In genomic region chr3L:3045256-3045743, dm6 we compare ENCODE assay signal across 5 fruit fly cellular contexts.
TF ChIP-seq lines count a peak whose summit lies in the region.

No protein-coding gene starts in this region.

- no peak for TF ChIP-seq CTCF in whole organism, embryonic (GFP tag; optimal IDR thresholded peaks at IDR 0.05; lab: Kevin White, UChicago)

TF ChIP-seq in whole organism, adult, 20 proteins besides CTCF, POLR2A, EP300 and RAD21 (continues in another document):
- TF ChIP-seq Crg-1 (GFP tag; optimal IDR thresholded peaks at IDR 0.05; lab: Kevin White, UChicago) (no peak), CG1620 (GFP tag; optimal IDR thresholded peaks at IDR 0.05; lab: Kevin White, UChicago) (no peak), CG14711 (tag; optimal IDR thresholded peaks at IDR 0.05; lab: Kevin White, UChicago) (peak; percentile 56), CG33017 (tag; optimal IDR thresholded peaks at IDR 0.05; lab: Kevin White, UChicago) (peak; percentile 70), tj (GFP tag; optimal IDR thresholded peaks at IDR 0.05; lab: Kevin White, UChicago) (no peak), Mnt (GFP tag; optimal IDR thresholded peaks at IDR 0.05; lab: Kevin White, UChicago) (no peak), ovo (GFP tag; optimal IDR thresholded peaks at IDR 0.05; lab: Kevin White, UChicago) (no peak), Hr96 (GFP tag; optimal IDR thresholded peaks at IDR 0.05; lab: Kevin White, UChicago) (no peak), cnc (optimal IDR thresholded peaks at IDR 0.05; lab: Kevin White, UChicago) (no peak), bab1 (GFP tag; optimal IDR thresholded peaks at IDR 0.05; lab: Kevin White, UChicago) (peak; percentile 51), CG11617 (GFP tag; optimal IDR thresholded peaks at IDR 0.05; lab: Kevin White, UChicago) (peak; percentile 9), pad (GFP tag; optimal IDR thresholded peaks at IDR 0.05; lab: Kevin White, UChicago) (no peak), CG7101 (tag; optimal IDR thresholded peaks at IDR 0.05; lab: Kevin White, UChicago) (peak; percentile 65), Clk (GFP tag; optimal IDR thresholded peaks at IDR 0.05; lab: Kevin White, UChicago) (no peak), toe (GFP tag; optimal IDR thresholded peaks at IDR 0.05; lab: Kevin White, UChicago) (no peak), CG12768 (GFP tag; optimal IDR thresholded peaks at IDR 0.05; lab: Kevin White, UChicago) (peak; percentile 29), kay (GFP tag; lab: Kevin White, UChicago; ENCODE audit: borderline replicate concordance) (no peak), CG7045 (GFP tag; optimal IDR thresholded peaks at IDR 0.05; lab: Kevin White, UChicago) (peak; percentile 28), CG5204 (GFP tag; optimal IDR thresholded peaks at IDR 0.05; lab: Kevin White, UChicago) (no peak)

TF ChIP-seq in whole organism, embryonic, 481 proteins besides CTCF, POLR2A, EP300 and RAD21 (continues in another document):
- TF ChIP-seq sqz (GFP tag; optimal IDR thresholded peaks at IDR 0.05; lab: Kevin White, UChicago), result no peak
- peak; percentile 34 for TF ChIP-seq Fer1 (GFP tag; optimal IDR thresholded peaks at IDR 0.05; lab: Kevin White, UChicago)
- TF ChIP-seq CG8944 (GFP tag; optimal IDR thresholded peaks at IDR 0.05; lab: Kevin White, UChicago), result no peak
- TF ChIP-seq CG4282 (GFP tag; optimal IDR thresholded peaks at IDR 0.05; lab: Kevin White, UChicago), result no peak
- no peak for TF ChIP-seq CG17568 (GFP tag; optimal IDR thresholded peaks at IDR 0.05; lab: Kevin White, UChicago)
- no peak for TF ChIP-seq bbx (GFP tag; IDR thresholded peaks at IDR 0.05; lab: Robert Waterston, UW; ENCODE audit: partially characterized antibody)
- TF ChIP-seq lab (GFP tag; optimal IDR thresholded peaks at IDR 0.05; lab: Kevin White, UChicago), result peak; percentile 41
- TF ChIP-seq odd (GFP tag; optimal IDR thresholded peaks at IDR 0.05; lab: Kevin White, UChicago), result peak; percentile 22
- no peak for TF ChIP-seq chif (GFP tag; optimal IDR thresholded peaks at IDR 0.05; lab: Kevin White, UChicago)
- TF ChIP-seq ATbp (GFP tag; optimal IDR thresholded peaks at IDR 0.05; lab: Kevin White, UChicago), result no peak
- no peak for TF ChIP-seq salm (tag; optimal IDR thresholded peaks at IDR 0.05; lab: Kevin White, UChicago)
- 0 out of 3 replicates have a peak, but pooled peaks have one; percentile 31 for TF ChIP-seq otp (GFP tag; IDR thresholded peaks at IDR 0.05; lab: Robert Waterston, UW)
- TF ChIP-seq CG10431 (GFP tag; optimal IDR thresholded peaks at IDR 0.05; lab: Kevin White, UChicago), result no peak
- TF ChIP-seq CG33213 (GFP tag; optimal IDR thresholded peaks at IDR 0.05; lab: Kevin White, UChicago), result no peak
- 0 out of 2 replicates have a peak, but pooled peaks have one; percentile 20 for TF ChIP-seq sisA (GFP tag; IDR thresholded peaks at IDR 0.05; lab: Robert Waterston, UW)
- TF ChIP-seq nom (GFP tag; optimal IDR thresholded peaks at IDR 0.05; lab: Kevin White, UChicago), result peak; percentile 81
- no peak for TF ChIP-seq B-H1 (GFP tag; IDR thresholded peaks at IDR 0.05; lab: Robert Waterston, UW)
- TF ChIP-seq GATAe (GFP tag; conservative IDR thresholded peaks at IDR 0.05; lab: Robert Waterston, UW), result no peak
- TF ChIP-seq jing (GFP tag; optimal IDR thresholded peaks at IDR 0.05; lab: Kevin White, UChicago), result no peak

TF ChIP-seq in whole organism, prepupa, 60 proteins besides CTCF, POLR2A, EP300 and RAD21 (continues in another document):
- peak; percentile 89 for TF ChIP-seq achi (GFP tag; optimal IDR thresholded peaks at IDR 0.05; lab: Kevin White, UChicago)
- peak; percentile 83 for TF ChIP-seq lz (GFP tag; optimal IDR thresholded peaks at IDR 0.05; lab: Kevin White, UChicago)
- no peak for TF ChIP-seq fkh (GFP tag; optimal IDR thresholded peaks at IDR 0.05; lab: Kevin White, UChicago)
- TF ChIP-seq CG10669 (GFP tag; optimal IDR thresholded peaks at IDR 0.05; lab: Kevin White, UChicago), result peak; percentile 90
- peak; percentile 93 for TF ChIP-seq CG8632 (GFP tag; optimal IDR thresholded peaks at IDR 0.05; lab: Kevin White, UChicago)
- TF ChIP-seq dac (GFP tag; optimal IDR thresholded peaks at IDR 0.05; lab: Kevin White, UChicago), result no peak
- peak; percentile 49; the same call in 1 of the 3 replicates for TF ChIP-seq eg (GFP tag; IDR thresholded peaks at IDR 0.05; lab: Robert Waterston, UW)
- TF ChIP-seq CG8319 (GFP tag; optimal IDR thresholded peaks at IDR 0.05; lab: Kevin White, UChicago), result peak; percentile 84
- peak; percentile 87 for TF ChIP-seq vri (GFP tag; optimal IDR thresholded peaks at IDR 0.05; lab: Kevin White, UChicago)
- TF ChIP-seq CG11762 (GFP tag; optimal IDR thresholded peaks at IDR 0.05; lab: Kevin White, UChicago; ENCODE audit: insufficient read depth), result peak; percentile 69
- peak; percentile 72 for TF ChIP-seq Blimp-1 (GFP tag; optimal IDR thresholded peaks at IDR 0.05; lab: Kevin White, UChicago)
- peak; percentile 89 for TF ChIP-seq CG10631 (GFP tag; optimal IDR thresholded peaks at IDR 0.05; lab: Kevin White, UChicago)
- TF ChIP-seq CG34406 (GFP tag; optimal IDR thresholded peaks at IDR 0.05; lab: Kevin White, UChicago), result peak; percentile 94
- TF ChIP-seq net (GFP tag; optimal IDR thresholded peaks at IDR 0.05; lab: Kevin White, UChicago), result peak; percentile 86
- TF ChIP-seq Ets21C (GFP tag; optimal IDR thresholded peaks at IDR 0.05; lab: Kevin White, UChicago), result peak; percentile 52
- no peak for TF ChIP-seq Hr38 (GFP tag; optimal IDR thresholded peaks at IDR 0.05; lab: Kevin White, UChicago)
- TF ChIP-seq CG11294 (GFP tag; IDR thresholded peaks at IDR 0.05; lab: Robert Waterston, UW), result no peak; the same call in 1 of the 2 replicates
- TF ChIP-seq Sox15 (GFP tag; optimal IDR thresholded peaks at IDR 0.05; lab: Kevin White, UChicago), result peak; percentile 87
- TF ChIP-seq OdsH (GFP tag; optimal IDR thresholded peaks at IDR 0.05; lab: Kevin White, UChicago), result peak; percentile 87

TF ChIP-seq in whole organism, pupa, 21 proteins besides CTCF, POLR2A, EP300 and RAD21 (continues in another document):
- TF ChIP-seq gl (tag; optimal IDR thresholded peaks at IDR 0.05; lab: Kevin White, UChicago), result peak; percentile 70
- TF ChIP-seq CG34367 (tag; optimal IDR thresholded peaks at IDR 0.05; lab: Kevin White, UChicago), result peak; percentile 87
- TF ChIP-seq CG32121 (GFP tag; IDR thresholded peaks at IDR 0.05; lab: Robert Waterston, UW), result peak; percentile 37; the same call in 1 of the 2 replicates
- TF ChIP-seq Snoo (tag; optimal IDR thresholded peaks at IDR 0.05; lab: Kevin White, UChicago), result peak; percentile 79
- TF ChIP-seq CG17806 (tag; optimal IDR thresholded peaks at IDR 0.05; lab: Kevin White, UChicago), result peak; percentile 87
- TF ChIP-seq CG12605 (GFP tag; IDR thresholded peaks at IDR 0.05; lab: Robert Waterston, UW), result no peak; the same call in 1 of the 2 replicates
- TF ChIP-seq CG4496 (GFP tag; IDR thresholded peaks at IDR 0.05; lab: Robert Waterston, UW), result peak; percentile 74; the same call in 1 of the 3 replicates
- TF ChIP-seq CG13204 (GFP tag; optimal IDR thresholded peaks at IDR 0.05; lab: Kevin White, UChicago), result peak; percentile 48
- TF ChIP-seq CG9948 (tag; optimal IDR thresholded peaks at IDR 0.05; lab: Kevin White, UChicago), result peak; percentile 90
- peak; percentile 61 for TF ChIP-seq Ets98B (GFP tag; IDR thresholded peaks at IDR 0.05; lab: Robert Waterston, UW)
- TF ChIP-seq Pif1B (GFP tag; optimal IDR thresholded peaks at IDR 0.05; lab: Kevin White, UChicago), result peak; percentile 88
- TF ChIP-seq CG15710 (tag; optimal IDR thresholded peaks at IDR 0.05; lab: Kevin White, UChicago), result peak; percentile 92
- TF ChIP-seq CG8301 (tag; optimal IDR thresholded peaks at IDR 0.05; lab: Kevin White, UChicago), result peak; percentile 76
- TF ChIP-seq CG14655 (GFP tag; optimal IDR thresholded peaks at IDR 0.05; lab: Kevin White, UChicago), result peak; percentile 83
- no peak for TF ChIP-seq rn (GFP tag; IDR thresholded peaks at IDR 0.05; lab: Robert Waterston, UW)
- no peak for TF ChIP-seq CG10348 (GFP tag; IDR thresholded peaks at IDR 0.05; lab: Robert Waterston, UW)
- TF ChIP-seq CG8159 (tag; optimal IDR thresholded peaks at IDR 0.05; lab: Kevin White, UChicago), result peak; percentile 94
- TF ChIP-seq EcR (GFP tag; optimal IDR thresholded peaks at IDR 0.05; lab: Kevin White, UChicago), result no peak
- peak; percentile 83 for TF ChIP-seq Pif1A (GFP tag; optimal IDR thresholded peaks at IDR 0.05; lab: Kevin White, UChicago)
- peak; percentile 32; the same call in 1 of the 3 replicates for TF ChIP-seq fd96Ca (GFP tag; IDR thresholded peaks at IDR 0.05; lab: Robert Waterston, UW)

TF ChIP-seq in whole organism, wandering third instar larva, 38 proteins besides CTCF, POLR2A, EP300 and RAD21 (continues in another document):
- TF ChIP-seq ey (GFP tag; optimal IDR thresholded peaks at IDR 0.05; lab: Kevin White, UChicago) (peak; percentile 86), lola (GFP tag; optimal IDR thresholded peaks at IDR 0.05; lab: Kevin White, UChicago) (no peak), Sp1 (GFP tag; optimal IDR thresholded peaks at IDR 0.05; lab: Kevin White, UChicago) (peak; percentile 84), Rel (GFP tag; optimal IDR thresholded peaks at IDR 0.05; lab: Kevin White, UChicago) (peak; percentile 76), Rel (tag; optimal IDR thresholded peaks at IDR 0.05; lab: Kevin White, UChicago) (no peak), foxo (GFP tag; optimal IDR thresholded peaks at IDR 0.05; lab: Kevin White, UChicago) (peak; percentile 74 to 86), Dfd (GFP tag; optimal IDR thresholded peaks at IDR 0.05; lab: Kevin White, UChicago) (no peak), N (GFP tag; optimal IDR thresholded peaks at IDR 0.05; lab: Kevin White, UChicago) (no peak), rgr (GFP tag; optimal IDR thresholded peaks at IDR 0.05; lab: Kevin White, UChicago) (peak; percentile 90), sv (GFP tag; optimal IDR thresholded peaks at IDR 0.05; lab: Kevin White, UChicago) (no peak), Hr78 (GFP tag; optimal IDR thresholded peaks at IDR 0.05; lab: Kevin White, UChicago) (no peak), br (GFP tag; optimal IDR thresholded peaks at IDR 0.05; lab: Kevin White, UChicago) (peak; percentile 84), Jra (GFP tag; optimal IDR thresholded peaks at IDR 0.05; lab: Kevin White, UChicago) (peak; percentile 1), h (GFP tag; optimal IDR thresholded peaks at IDR 0.05; lab: Kevin White, UChicago) (peak; percentile 82), Mio (GFP tag; optimal IDR thresholded peaks at IDR 0.05; lab: Kevin White, UChicago) (peak; percentile 5), CG32264 (GFP tag; optimal IDR thresholded peaks at IDR 0.05; lab: Kevin White, UChicago) (peak; percentile 80), usp (GFP tag; optimal IDR thresholded peaks at IDR 0.05; lab: Kevin White, UChicago) (no peak), sage (GFP tag; optimal IDR thresholded peaks at IDR 0.05; lab: Kevin White, UChicago) (peak; percentile 62), Hnf4 (GFP tag; optimal IDR thresholded peaks at IDR 0.05; lab: Kevin White, UChicago) (peak; percentile 70), Vsx2 (GFP tag; optimal IDR thresholded peaks at IDR 0.05; lab: Kevin White, UChicago; ENCODE audit: partially characterized antibody) (no peak), Hr83 (GFP tag; optimal IDR thresholded peaks at IDR 0.05; lab: Kevin White, UChicago; ENCODE audit: poor library complexity, severe bottlenecking) (peak; percentile 5), HLH106 (tag; optimal IDR thresholded peaks at IDR 0.05; lab: Kevin White, UChicago) (peak; percentile 77), CG9705 (GFP tag; optimal IDR thresholded peaks at IDR 0.05; lab: Kevin White, UChicago) (no peak)
